Fruit fly (Drosophila melanogaster) whole organism, pupa: ENCODE data around the gene Pus1.

Experiments
- CG13204 ChIP-seq: fragments of 200-800 bp; sonication (Bioruptor generic); optimal IDR thresholded peaks from 2 replicates; lab custom pipeline; 2018; ENCODE audit warnings: missing biosample characterization, mild to moderate bottlenecking, missing genetic modification characterization, moderate library complexity
- CG9948 ChIP-seq: fragments of 200-800 bp; sonication (Bioruptor generic); optimal IDR thresholded peaks from 2 replicates; lab custom pipeline; 2018; ENCODE audit warnings: missing biosample characterization, mild to moderate bottlenecking, missing genetic modification characterization, moderate library complexity
- D1 ChIP-seq: fragments of 200-800 bp; sonication (Bioruptor generic); optimal IDR thresholded peaks from 2 replicates; lab custom pipeline; 2018; ENCODE audit warnings: missing biosample characterization, mild to moderate bottlenecking, missing genetic modification characterization, moderate library complexity
- EcR ChIP-seq: fragments of 200-800 bp; sonication (Bioruptor generic); optimal IDR thresholded peaks from 3 replicates; lab custom pipeline; 2019; ENCODE audit warnings: missing biosample characterization, missing genetic modification characterization, mild to moderate bottlenecking, moderate library complexity, missing genetic modification reagents
- Pif1A ChIP-seq: fragments of 200-800 bp; sonication (Bioruptor generic); optimal IDR thresholded peaks from 3 replicates; lab custom pipeline; 2016; ENCODE audit warnings: missing biosample characterization, missing genetic modification characterization
- fd96Ca ChIP-seq: fragments of 200-800 bp; sonication (Bioruptor generic); IDR thresholded peaks from 3 replicates; pipeline ENCODE4 v1.3.6; 2022; ENCODE audit warnings: missing biosample characterization, missing genetic modification characterization
- rn ChIP-seq: fragments of 200-800 bp; sonication (Bioruptor generic); IDR thresholded peaks from 2 replicates; pipeline ENCODE4 v1.3.6; 2022; ENCODE audit warnings: missing biosample characterization, missing genetic modification characterization

DNA sequence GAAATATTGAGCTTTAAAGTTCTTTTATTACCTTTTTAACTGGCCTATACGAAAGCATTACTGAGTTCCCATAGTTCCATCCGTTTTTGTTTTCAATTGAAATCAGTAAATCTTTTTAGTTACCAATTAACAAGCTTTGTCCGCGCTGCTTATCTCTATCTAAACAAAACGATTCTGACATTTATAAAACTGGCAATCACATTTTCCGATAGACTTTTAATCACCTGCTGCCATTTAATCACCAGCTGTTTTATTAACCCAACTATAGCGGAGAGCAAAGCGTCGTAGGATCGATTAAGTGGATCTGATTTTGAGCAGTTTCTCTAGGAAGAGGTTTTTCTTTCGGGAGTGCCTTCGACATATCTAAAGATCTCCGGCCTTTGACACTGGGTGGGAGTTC lies 10.1 kb upstream of the Pus1 start:
- no peak for TF ChIP-seq CG13204
- TF ChIP-seq fd96Ca (GFP tag; lab: Robert Waterston, UW) = no peak
- no peak for TF ChIP-seq Pif1A
- no peak for TF ChIP-seq CG9948
- no peak for TF ChIP-seq rn (GFP tag; lab: Robert Waterston, UW)
- no peak for TF ChIP-seq EcR (GFP tag; lab: Kevin White, UChicago)
- no peak for TF ChIP-seq D1
